Worm (Caenorhabditis elegans): ENCODE data around the gene gip-1.
A peak's percentile ranks its signal among the peaks of the same experiment; 100 is the strongest.

The gip-1 gene

DNA sequence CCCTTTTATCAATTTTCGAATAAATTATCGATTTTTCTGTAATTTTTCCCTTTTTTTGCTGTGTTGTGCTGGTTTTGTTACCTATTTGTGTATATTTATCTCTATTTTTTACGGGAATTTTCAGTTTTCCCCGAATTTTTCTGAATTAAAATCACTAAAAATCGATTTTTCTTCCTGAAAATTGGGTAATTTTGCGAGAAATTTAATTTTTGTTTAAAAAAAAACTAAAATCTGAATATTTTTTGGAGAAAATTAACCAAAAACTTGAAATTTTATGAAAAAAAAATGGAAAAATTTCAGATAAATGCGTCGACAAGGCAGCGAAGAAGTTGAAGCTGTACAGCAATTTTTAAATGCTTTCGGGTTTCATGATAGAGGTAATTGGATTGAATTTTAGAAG, at the start of gene gip-1:
gip-1 (plus strand) TSS at position 301 of the 400 bp plus-strand sequence.
- TF ChIP-seq nhr-25 (tag; optimal IDR thresholded peaks at IDR 0.05) (no peak), gmeb-1 (tag; optimal IDR thresholded peaks at IDR 0.05) (no peak), elt-3 (tag; optimal IDR thresholded peaks at IDR 0.05) (no peak), sem-4 (tag; optimal IDR thresholded peaks at IDR 0.05) (no peak), nhr-6 (tag; optimal IDR thresholded peaks at IDR 0.05) (no peak), nhr-23 (tag; optimal IDR thresholded peaks at IDR 0.05) (no peak), ztf-4 (tag; optimal IDR thresholded peaks at IDR 0.05) (no peak), ZK546.5 (tag; optimal IDR thresholded peaks at IDR 0.05) (no peak)

DNA sequence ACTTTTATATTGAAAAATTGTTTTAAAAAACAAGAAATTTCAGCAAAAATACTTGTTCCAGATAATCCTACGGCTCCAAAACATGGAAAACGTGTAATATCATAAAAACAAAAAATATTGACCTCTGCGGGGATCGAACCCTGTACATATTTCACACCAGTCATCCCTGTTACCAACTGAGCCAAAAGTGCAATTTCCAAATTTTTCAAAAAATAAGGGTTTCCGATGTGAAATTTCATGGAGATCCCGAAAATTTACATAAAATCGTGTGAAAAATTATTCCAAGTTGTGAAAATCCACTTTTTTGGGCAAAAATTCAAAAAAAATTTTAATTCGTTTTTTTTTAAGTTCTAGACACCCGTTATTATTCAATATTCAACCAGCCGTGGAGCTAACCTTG, 43.2 kb upstream of the gip-1 start:
- TF ChIP-seq peb-1 (tag; optimal IDR thresholded peaks at IDR 0.05) (no peak), unc-62 (GFP tag; optimal IDR thresholded peaks at IDR 0.05) (no peak), elt-1 (tag; optimal IDR thresholded peaks at IDR 0.05) (no peak), lin-13 (GFP tag; optimal IDR thresholded peaks at IDR 0.05) (no peak), nhr-77 (tag; optimal IDR thresholded peaks at IDR 0.05) (no peak), ztf-1 (GFP tag; conservative IDR thresholded peaks at IDR 0.05) (no peak), nhr-6 (tag; optimal IDR thresholded peaks at IDR 0.05) (no peak), nhr-12 (tag; optimal IDR thresholded peaks at IDR 0.05) (no peak), egl-27 (tag; optimal IDR thresholded peaks at IDR 0.05) (no peak)

DNA sequence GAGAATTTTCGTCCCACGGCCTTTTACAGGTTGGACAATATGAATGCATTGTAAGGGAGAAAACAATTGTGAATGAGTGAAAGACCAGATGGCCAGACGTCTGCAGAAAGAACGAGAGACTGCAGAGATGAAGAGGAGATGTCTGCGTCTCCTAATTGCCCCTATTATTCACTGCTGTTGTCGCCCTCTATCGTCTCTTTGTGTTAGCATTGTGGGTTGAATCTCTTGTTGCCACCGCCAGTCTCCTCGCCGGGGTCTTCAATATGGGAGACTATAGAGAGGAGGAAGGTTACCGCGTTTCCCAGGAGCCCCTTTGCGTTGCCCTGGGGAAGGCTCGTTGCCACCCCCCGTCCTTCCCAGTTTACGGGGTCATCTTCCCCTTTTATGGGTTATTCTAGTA, 42.5 kb upstream of the gip-1 start, which contains the start of gene Y54F10BM.9:
Y54F10BM.9 (minus strand) TSS at position 61 of the 400 bp plus-strand sequence.
- TF ChIP-seq peb-1 (tag; optimal IDR thresholded peaks at IDR 0.05): no peak
- TF ChIP-seq lin-11 (tag; optimal IDR thresholded peaks at IDR 0.05): peak; percentile 47
- TF ChIP-seq zag-1 (tag; optimal IDR thresholded peaks at IDR 0.05): no peak
- peak in 1 of 2 experiments; percentile 38 for TF ChIP-seq lsy-2 (tag; optimal IDR thresholded peaks at IDR 0.05)
- no peak for TF ChIP-seq nhr-23 (tag; optimal IDR thresholded peaks at IDR 0.05)
- TF ChIP-seq gmeb-1 (tag; optimal IDR thresholded peaks at IDR 0.05): no peak
- no peak for TF ChIP-seq sma-9 (GFP tag; optimal IDR thresholded peaks at IDR 0.05)
- no peak for TF ChIP-seq sma-9 (tag; optimal IDR thresholded peaks at IDR 0.05)
- no peak for TF ChIP-seq skn-1 (tag; optimal IDR thresholded peaks at IDR 0.05)
- no peak for TF ChIP-seq mbf-1 (tag; optimal IDR thresholded peaks at IDR 0.05)
- no peak for TF ChIP-seq ceh-16 (tag; optimal IDR thresholded peaks at IDR 0.05)
- no peak for TF ChIP-seq dmd-4 (tag; optimal IDR thresholded peaks at IDR 0.05)
- no peak for TF ChIP-seq elt-1 (tag; optimal IDR thresholded peaks at IDR 0.05)
- TF ChIP-seq mdl-1 (tag; optimal IDR thresholded peaks at IDR 0.05): no peak
- peak; percentile 59 for TF ChIP-seq nhr-129 (tag; optimal IDR thresholded peaks at IDR 0.05)
- TF ChIP-seq unc-55 (GFP tag; optimal IDR thresholded peaks at IDR 0.05): peak; percentile 70
- TF ChIP-seq ama-1 (optimal IDR thresholded peaks at IDR 0.05): no peak
- TF ChIP-seq nhr-25 (tag; optimal IDR thresholded peaks at IDR 0.05): no peak
- no peak for TF ChIP-seq F13H6.1 (tag; optimal IDR thresholded peaks at IDR 0.05)
- TF ChIP-seq blmp-1 (tag; optimal IDR thresholded peaks at IDR 0.05; ENCODE audit: insufficient read depth): no peak
- TF ChIP-seq aly-2 (tag; optimal IDR thresholded peaks at IDR 0.05): no peak
- no peak for TF ChIP-seq ZK546.5 (tag; optimal IDR thresholded peaks at IDR 0.05)
- no peak for TF ChIP-seq crh-2 (tag; optimal IDR thresholded peaks at IDR 0.05)
- no peak for TF ChIP-seq mab-5 (tag; optimal IDR thresholded peaks at IDR 0.05)
- no peak for TF ChIP-seq nhr-21 (tag; optimal IDR thresholded peaks at IDR 0.05)
- TF ChIP-seq ceh-82 (tag; optimal IDR thresholded peaks at IDR 0.05): no peak
- peak; percentile 47 for TF ChIP-seq C34F6.9 (tag; optimal IDR thresholded peaks at IDR 0.05)

DNA sequence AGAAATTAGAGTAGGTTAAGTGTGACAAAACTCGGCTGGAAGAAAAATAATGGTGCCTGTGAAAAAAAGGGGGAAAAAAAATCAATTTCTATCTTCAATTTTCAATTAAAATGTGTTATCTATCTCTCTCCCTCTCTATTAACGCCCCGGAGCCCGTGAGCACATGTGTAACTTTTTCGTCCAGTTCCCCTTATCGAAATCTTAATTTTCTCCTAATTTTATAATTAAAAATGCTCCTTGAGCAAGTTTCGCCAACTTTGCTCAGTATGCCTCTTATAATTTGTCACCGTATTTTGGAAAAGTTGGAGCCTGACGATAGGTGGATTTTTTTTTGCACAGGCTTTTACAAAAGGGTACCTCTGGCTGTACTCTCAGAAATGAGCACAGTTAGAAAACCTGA, 39.4 kb upstream of the gip-1 start, which contains the start of the genes fbxa-1 and Y54F10BM.20:
fbxa-1 (minus strand) TSS at position 101 of the 400 bp plus-strand sequence.
Y54F10BM.20 (plus strand) TSS at position 231 of the 400 bp plus-strand sequence.
- TF ChIP-seq ZK546.5 (tag; optimal IDR thresholded peaks at IDR 0.05): no peak
- no peak for TF ChIP-seq lsy-2 (tag; optimal IDR thresholded peaks at IDR 0.05)
- no peak for TF ChIP-seq lin-11 (tag; optimal IDR thresholded peaks at IDR 0.05)
- no peak for TF ChIP-seq R02D3.7 (tag; optimal IDR thresholded peaks at IDR 0.05)
- no peak for TF ChIP-seq nhr-12 (tag; optimal IDR thresholded peaks at IDR 0.05)
- no peak for TF ChIP-seq alr-1 (tag; optimal IDR thresholded peaks at IDR 0.05)
- TF ChIP-seq nhr-237 (tag; optimal IDR thresholded peaks at IDR 0.05): no peak
- TF ChIP-seq blmp-1 (tag; optimal IDR thresholded peaks at IDR 0.05; ENCODE audit: insufficient read depth): no peak
- TF ChIP-seq unc-39 (tag; optimal IDR thresholded peaks at IDR 0.05): no peak
- TF ChIP-seq gmeb-1 (tag; optimal IDR thresholded peaks at IDR 0.05): no peak
- no peak for TF ChIP-seq nhr-10 (tag; optimal IDR thresholded peaks at IDR 0.05)

All from whole organism, L2 larva.